Fruit fly (Drosophila melanogaster): Measurements from ENCODE around the gene Gnpnat.

The Gnpnat gene

dm6 chr3R:29711434-29711833 lies 26.6 kb upstream of the Gnpnat start (continued):
- TF ChIP-seq CG7839 (tag; optimal IDR thresholded peaks at IDR 0.05) (peak; percentile 16), Ptx1 (GFP tag; IDR thresholded peaks at IDR 0.05) (peak; percentile 33; the same call in 1 of the 2 replicates), phol (tag; optimal IDR thresholded peaks at IDR 0.05) (peak; percentile 19), CG1603 (tag; optimal IDR thresholded peaks at IDR 0.05) (peak; percentile 44), vvl (GFP tag; IDR thresholded peaks at IDR 0.05) (0 out of 2 replicates have a peak, but pooled peaks have one; percentile 17), eve (GFP tag; optimal IDR thresholded peaks at IDR 0.05) (no peak), CG30431 (GFP tag; optimal IDR thresholded peaks at IDR 0.05) (peak; percentile 7), Mrtf (GFP tag; IDR thresholded peaks at IDR 0.05) (no peak), kay (GFP tag; optimal IDR thresholded peaks at IDR 0.05) (no peak), CG15696 (tag; optimal IDR thresholded peaks at IDR 0.05) (no peak), CG13775 (GFP tag; optimal IDR thresholded peaks at IDR 0.05) (no peak), Camta (GFP tag; optimal IDR thresholded peaks at IDR 0.05) (peak; percentile 2), grau (tag; optimal IDR thresholded peaks at IDR 0.05) (peak; percentile 0), CG10979 (tag; optimal IDR thresholded peaks at IDR 0.05) (peak; percentile 11), sens-2 (GFP tag; IDR thresholded peaks at IDR 0.05) (0 out of 2 replicates have a peak, but pooled peaks have one; percentile 14), dmrt11E (tag; optimal IDR thresholded peaks at IDR 0.05) (peak; percentile 46), CG17328 (GFP tag; IDR thresholded peaks at IDR 0.05) (peak; percentile 59), chif (GFP tag; optimal IDR thresholded peaks at IDR 0.05) (peak in 1 of 2 experiments; percentile 27), zfh1 (GFP tag; IDR thresholded peaks at IDR 0.05) (peak; percentile 54; the same call in 2 of the 3 replicates), ttk (GFP tag; IDR thresholded peaks at IDR 0.05) (peak; percentile 41; the same call in 1 of the 2 replicates), Rfx (GFP tag; IDR thresholded peaks at IDR 0.05) (no peak; the same call in 1 of the 2 replicates), Optix (GFP tag; IDR thresholded peaks at IDR 0.05) (peak; percentile 46; the same call in 1 of the 3 replicates), eyg (GFP tag; optimal IDR thresholded peaks at IDR 0.05) (no peak), cwo (GFP tag; optimal IDR thresholded peaks at IDR 0.05) (no peak), CG18262 (tag; optimal IDR thresholded peaks at IDR 0.05) (no peak), lola (GFP tag; optimal IDR thresholded peaks at IDR 0.05) (peak in 1 of 3 experiments; percentile 41), H2.0 (GFP tag; IDR thresholded peaks at IDR 0.05) (0 out of 2 replicates have a peak, but pooled peaks have one; percentile 13), aop (GFP tag; IDR thresholded peaks at IDR 0.05) (no peak), run (tag; optimal IDR thresholded peaks at IDR 0.05) (no peak), lab (GFP tag; optimal IDR thresholded peaks at IDR 0.05) (no peak), gcm (GFP tag; optimal IDR thresholded peaks at IDR 0.05) (no peak), fd96Cb (tag; optimal IDR thresholded peaks at IDR 0.05) (peak; percentile 3), prd (optimal IDR thresholded peaks at IDR 0.05) (no peak), prd (GFP tag; IDR thresholded peaks at IDR 0.05) (peak; percentile 55; the same call in 2 of the 3 replicates), CG6854 (GFP tag; optimal IDR thresholded peaks at IDR 0.05) (no peak), CG12391 (tag; optimal IDR thresholded peaks at IDR 0.05) (peak; percentile 8), CG16815 (GFP tag; optimal IDR thresholded peaks at IDR 0.05) (no peak), Xrp1 (GFP tag; IDR thresholded peaks at IDR 0.05) (peak; percentile 43), ftz-f1 (GFP tag; optimal IDR thresholded peaks at IDR 0.05) (no peak), Abd-B (GFP tag; optimal IDR thresholded peaks at IDR 0.05) (peak; percentile 14), chn (GFP tag; optimal IDR thresholded peaks at IDR 0.05) (peak; percentile 6), CG11504 (tag; optimal IDR thresholded peaks at IDR 0.05) (peak; percentile 32), az2 (GFP tag; optimal IDR thresholded peaks at IDR 0.05) (peak; percentile 11), CG6765 (GFP tag; optimal IDR thresholded peaks at IDR 0.05) (no peak), row (GFP tag; IDR thresholded peaks at IDR 0.05) (peak; percentile 35; the same call in 2 of the 3 replicates), Ada2b (GFP tag; IDR thresholded peaks at IDR 0.05) (0 out of 2 replicates have a peak, but pooled peaks have one; percentile 15), Med (GFP tag) (peak; percentile 53), CHES-1-like (GFP tag; optimal IDR thresholded peaks at IDR 0.05) (no peak), CG1024 (GFP tag; IDR thresholded peaks at IDR 0.05) (no peak), ci (GFP tag; IDR thresholded peaks at IDR 0.05) (peak; percentile 62; the same call in 2 of the 3 replicates), CrebB (tag; optimal IDR thresholded peaks at IDR 0.05) (no peak)
